Worm (Caenorhabditis elegans) whole organism, young adult: Measurements from ENCODE around the gene T28B11.1.

ENCODE experiments used
- B0336.3 ChIP-seq: fragments of 200-800 bp; sonication (Bioruptor generic); IDR thresholded peaks from 2 replicates; pipeline ENCODE4 v1.3.6; 2022; ENCODE audit warnings: missing genetic modification characterization, missing compliant biosample characterization
- C06A6.2 ChIP-seq: fragments of 200-800 bp; sonication (Bioruptor generic); conservative IDR thresholded peaks from 2 replicates; pipeline ENCODE4 v1.3.6; 2022; ENCODE audit warnings: missing genetic modification characterization, missing compliant biosample characterization
- F23B12.7 ChIP-seq: sonication (generic microtip); optimal IDR thresholded peaks from 2 replicates; lab custom pipeline; 2017; ENCODE audit warnings: missing genetic modification characterization, mild to moderate bottlenecking, missing compliant biosample characterization, antibody characterized with exemption, moderate library complexity; ENCODE audit not compliant: insufficient read depth
- F52B5.7 ChIP-seq: sonication (generic microtip); optimal IDR thresholded peaks from 2 replicates; lab custom pipeline; 2016; ENCODE audit warnings: mild to moderate bottlenecking, missing genetic modification characterization, missing compliant biosample characterization
- K11D2.4 ChIP-seq: fragments of 200-800 bp; sonication (Bioruptor generic); IDR thresholded peaks from 2 replicates; pipeline ENCODE4 v1.3.6; 2022; ENCODE audit warnings: missing genetic modification reagents, missing genetic modification characterization, missing compliant biosample characterization
- T26A5.8 ChIP-seq: sonication (generic microtip); optimal IDR thresholded peaks from 2 replicates; lab custom pipeline; 2016; ENCODE audit warnings: missing genetic modification characterization, missing compliant biosample characterization
- Y79H2A.3 ChIP-seq: fragments of 200-800 bp; sonication (Bioruptor generic); conservative IDR thresholded peaks from 2 replicates; pipeline ENCODE4 v1.3.6; 2022; ENCODE audit warnings: missing genetic modification reagents, missing genetic modification characterization, missing compliant biosample characterization
- Y95B8A.8 ChIP-seq: fragments of 200-800 bp; sonication (Bioruptor generic); IDR thresholded peaks from 2 replicates; pipeline ENCODE4 v1.3.6; 2022; ENCODE audit warnings: missing genetic modification reagents, missing genetic modification characterization, missing compliant biosample characterization
- ZK185.1 ChIP-seq: sonication (generic microtip); optimal IDR thresholded peaks from 2 replicates; lab custom pipeline; 2016; ENCODE audit warnings: mild to moderate bottlenecking, missing genetic modification characterization, missing compliant biosample characterization; ENCODE audit not compliant: poor library complexity, severe bottlenecking
- ama-1 ChIP-seq, 3 experiments: fragments of 150-350 bp in 1 of 3; sonication (generic microtip) in 2 of 3; optimal IDR thresholded peaks; 2 replicates each; lab custom pipeline; 2014 to 2018; ENCODE audit warnings: missing biosample characterization in 2 of 3, missing genetic modification characterization in 2 of 3, missing genetic modification reagents in 2 of 3
- atf-7 ChIP-seq: sonication (generic microtip); optimal IDR thresholded peaks from 2 replicates; lab custom pipeline; 2017; ENCODE audit warnings: mild to moderate bottlenecking, missing genetic modification characterization, missing compliant biosample characterization
- attf-5 ChIP-seq: fragments of 200-800 bp; sonication (Bioruptor generic); optimal IDR thresholded peaks from 2 replicates; lab custom pipeline; 2018; ENCODE audit warnings: mild to moderate bottlenecking, missing genetic modification characterization, missing compliant biosample characterization
- attf-6 ChIP-seq: fragments of 200-800 bp; sonication (Bioruptor generic); IDR thresholded peaks from 2 replicates; pipeline ENCODE4 v1.3.6; 2022; ENCODE audit warnings: missing genetic modification reagents, missing genetic modification characterization, missing compliant biosample characterization
- bed-2 ChIP-seq: fragments of 200-800 bp; sonication (Bioruptor generic); IDR thresholded peaks from 2 replicates; pipeline ENCODE4 v1.3.6; 2022; ENCODE audit warnings: missing genetic modification reagents, missing genetic modification characterization, missing compliant biosample characterization
- cebp-1 ChIP-seq, 2 experiments: fragments of 200-800 bp in 1 of 2; sonication (Bioruptor generic) in 1 of 2; sonication (generic microtip) in 1 of 2; IDR thresholded peaks in 1 of 2; optimal IDR thresholded peaks in 1 of 2; 2 replicates each; pipeline versions ENCODE4 v1.3.6 to Lab custom; 2017 to 2022; ENCODE audit warnings: missing compliant biosample characterization in 2 of 2, missing genetic modification characterization in 2 of 2, mild to moderate bottlenecking in 1 of 2, missing genetic modification reagents in 1 of 2, moderate library complexity in 1 of 2
- ceh-40 ChIP-seq: fragments of 200-800 bp; sonication (Bioruptor generic); IDR thresholded peaks from 2 replicates; pipeline ENCODE4 v1.3.6; 2022; ENCODE audit warnings: missing genetic modification characterization, missing compliant biosample characterization
- ceh-91 ChIP-seq: fragments of 200-800 bp; sonication (Bioruptor generic); IDR thresholded peaks from 2 replicates; pipeline ENCODE4 v1.3.6; 2022; ENCODE audit warnings: missing genetic modification reagents, missing genetic modification characterization, missing compliant biosample characterization
- chd-7 ChIP-seq: sonication (generic microtip); optimal IDR thresholded peaks from 2 replicates; lab custom pipeline; 2016; ENCODE audit warnings: mild to moderate bottlenecking, missing genetic modification characterization, moderate library complexity, missing compliant biosample characterization
- efl-1 ChIP-seq: fragments of 150-350 bp; optimal IDR thresholded peaks from 2 replicates; lab custom pipeline; 2014; ENCODE audit warnings: missing biosample characterization, missing genetic modification reagents, missing genetic modification characterization
- hmg-1.2 ChIP-seq: fragments of 200-800 bp; sonication (Bioruptor generic); IDR thresholded peaks from 2 replicates; pipeline ENCODE4 v1.3.6; 2022; ENCODE audit warnings: missing genetic modification reagents, missing genetic modification characterization, missing compliant biosample characterization
- hsf-1 ChIP-seq: fragments of 200-800 bp; sonication (Bioruptor generic); IDR thresholded peaks from 2 replicates; pipeline ENCODE4 v1.3.6; 2022; ENCODE audit warnings: missing genetic modification reagents, missing genetic modification characterization, missing compliant biosample characterization
- let-526 ChIP-seq: fragments of 200-800 bp; sonication (Bioruptor generic); IDR thresholded peaks from 2 replicates; pipeline ENCODE4 v1.3.6; 2022; ENCODE audit warnings: missing genetic modification reagents, missing genetic modification characterization, missing compliant biosample characterization
- lin-26 ChIP-seq: fragments of 200-800 bp; sonication (Bioruptor generic); IDR thresholded peaks from 2 replicates; pipeline ENCODE4 v1.3.6; 2022; ENCODE audit warnings: missing genetic modification reagents, missing genetic modification characterization, missing compliant biosample characterization
- lin-35 ChIP-seq, 3 experiments: fragments of 150-350 bp in 2 of 3; sonication (generic microtip) in 1 of 3; optimal IDR thresholded peaks; 2 replicates each; lab custom pipeline; 2014 to 2018; ENCODE audit warnings: missing biosample characterization in 3 of 3, missing genetic modification characterization in 3 of 3, missing genetic modification reagents in 3 of 3
- lsl-1 ChIP-seq: fragments of 200-800 bp; sonication (Bioruptor generic); optimal IDR thresholded peaks from 2 replicates; lab custom pipeline; 2018; ENCODE audit warnings: mild to moderate bottlenecking, missing genetic modification characterization, moderate library complexity, missing compliant biosample characterization
- madf-3 ChIP-seq: fragments of 200-800 bp; sonication (Bioruptor generic); IDR thresholded peaks from 2 replicates; pipeline ENCODE4 v1.3.6; 2022; ENCODE audit warnings: missing genetic modification reagents, missing genetic modification characterization, missing compliant biosample characterization
- mel-28 ChIP-seq: sonication (generic microtip); optimal IDR thresholded peaks from 2 replicates; lab custom pipeline; 2016; ENCODE audit warnings: borderline replicate concordance, mild to moderate bottlenecking, missing genetic modification characterization, missing compliant biosample characterization
- mxl-1 ChIP-seq: sonication (generic microtip); optimal IDR thresholded peaks from 2 replicates; lab custom pipeline; 2016; ENCODE audit warnings: missing genetic modification characterization, missing compliant biosample characterization
- nfya-1 ChIP-seq: sonication (generic microtip); optimal IDR thresholded peaks from 2 replicates; lab custom pipeline; 2017; ENCODE audit warnings: antibody characterized with exemption, missing compliant biosample characterization, missing genetic modification characterization, borderline replicate concordance; ENCODE audit not compliant: insufficient read depth
- nfyb-1 ChIP-seq: fragments of 200-800 bp; sonication (Bioruptor generic); IDR thresholded peaks from 2 replicates; pipeline ENCODE4 v1.3.6; 2022; ENCODE audit warnings: missing genetic modification reagents, missing genetic modification characterization, missing compliant biosample characterization
- nhr-80 ChIP-seq: sonication (generic microtip); optimal IDR thresholded peaks from 2 replicates; lab custom pipeline; 2016; ENCODE audit warnings: missing genetic modification characterization, missing compliant biosample characterization
- nhr-90 ChIP-seq: sonication (generic microtip); optimal IDR thresholded peaks from 2 replicates; lab custom pipeline; 2016; ENCODE audit warnings: missing genotype, mild to moderate bottlenecking, missing genetic modification characterization, missing compliant biosample characterization
- rcor-1 ChIP-seq: fragments of 200-800 bp; sonication (Bioruptor generic); IDR thresholded peaks from 2 replicates; pipeline ENCODE4 v1.3.6; 2022; ENCODE audit warnings: missing genetic modification reagents, missing genetic modification characterization, missing compliant biosample characterization
- xnd-1 ChIP-seq: sonication (generic microtip); optimal IDR thresholded peaks from 2 replicates; lab custom pipeline; 2016; ENCODE audit warnings: missing genotype, missing genetic modification reagents, missing genetic modification characterization, missing compliant biosample characterization

T28B11.1 gene

ce11 chrV:10711829-10712607, 20.2 kb downstream of the T28B11.1 start:
- TF ChIP-seq atf-7 (tag; lab: Kevin White, UChicago) (peak; percentile 41), ZK185.1 (tag; lab: Kevin White, UChicago) (peak; percentile 18), nfyb-1 (GFP tag; lab: Robert Waterston, UW) (peak; percentile 61; the same call in 1 of the 2 replicates), nhr-80 (no peak), rcor-1 (GFP tag; lab: Robert Waterston, UW) (no peak), attf-5 (GFP tag; lab: Kevin White, UChicago) (peak; percentile 8), bed-2 (no peak), nfya-1 (no peak), attf-6 (no peak), B0336.3 (GFP tag; lab: Robert Waterston, UW) (peak; percentile 73), cebp-1 (GFP tag; IDR thresholded peaks at IDR 0.05; lab: Robert Waterston, UW) (no peak), cebp-1 (tag; optimal IDR thresholded peaks at IDR 0.05; lab: Kevin White, UChicago) (peak; percentile 55), ceh-40 (GFP tag; lab: Robert Waterston, UW) (0 out of 2 replicates have a peak, but pooled peaks have one; percentile 24), Y95B8A.8 (GFP tag; lab: Robert Waterston, UW) (peak; percentile 55; the same call in 1 of the 2 replicates), Y79H2A.3 (GFP tag; lab: Robert Waterston, UW) (peak; percentile 34; the same call in 1 of the 2 replicates), hmg-1.2 (GFP tag; lab: Robert Waterston, UW) (0 out of 2 replicates have a peak, but pooled peaks have one; percentile 8), let-526 (GFP tag; lab: Robert Waterston, UW) (0 out of 2 replicates have a peak, but pooled peaks have one; percentile 39), ama-1 (optimal IDR thresholded peaks at IDR 0.05; lab: Kevin White, UChicago) (peak; percentile 35), ama-1 (GFP tag; optimal IDR thresholded peaks at IDR 0.05; lab: Kevin White, UChicago) (no peak), F23B12.7 (tag; lab: Kevin White, UChicago) (peak; percentile 4), T26A5.8 (no peak), mel-28 (tag; lab: Kevin White, UChicago) (peak; percentile 35), C06A6.2 (GFP tag; lab: Robert Waterston, UW) (0 out of 2 replicates have a peak, but pooled peaks have one; percentile 17), madf-3 (GFP tag; lab: Robert Waterston, UW) (0 out of 2 replicates have a peak, but pooled peaks have one; percentile 42), lin-35 (GFP tag; optimal IDR thresholded peaks at IDR 0.05; lab: Kevin White, UChicago) (peak in 2 of 3 experiments; percentile 3 to 21), hsf-1 (no peak), nhr-90 (tag; lab: Kevin White, UChicago) (no peak), K11D2.4 (GFP tag; lab: Robert Waterston, UW) (0 out of 2 replicates have a peak, but pooled peaks have one; percentile 10), efl-1 (GFP tag; lab: Kevin White, UChicago) (no peak), F52B5.7 (peak; percentile 8), lsl-1 (no peak), chd-7 (peak; percentile 28), xnd-1 (no peak), ceh-91 (no peak), mxl-1 (no peak)

ce11 chrV:10711004-10711403, 21.2 kb downstream of the T28B11.1 start:
- TF ChIP-seq nhr-80, result peak; percentile 1
- no peak for TF ChIP-seq lin-26 (GFP tag; lab: Robert Waterston, UW)

- TF ChIP-seq B0336.3 (GFP tag; lab: Robert Waterston, UW) (no peak), cebp-1 (GFP tag; IDR thresholded peaks at IDR 0.05; lab: Robert Waterston, UW) (no peak), cebp-1 (tag; optimal IDR thresholded peaks at IDR 0.05; lab: Kevin White, UChicago) (peak; percentile 78)
- TF ChIP-seq, all 124 proteins: peak for 1
These were observed 22.8 kb downstream of the T28B11.1 start for ce11 chrV:10709385-10709784.
